Fruit fly (Drosophila melanogaster) whole organism: Measurements from ENCODE around the gene CG14551.

Source experiments
- CG8478 ChIP-seq: fragments of >200 bp; optimal IDR thresholded peaks from 2 replicates; lab custom pipeline; 2018; ENCODE audit warnings: inconsistent platforms
- EcR ChIP-seq, 2 experiments: fragments of >200 bp; optimal IDR thresholded peaks; 2 replicates each; lab custom pipeline; 2017; ENCODE audit warnings: missing biosample characterization in 2 of 2, missing genetic modification characterization in 2 of 2, missing genetic modification reagents in 2 of 2
- pan ChIP-seq: fragments of >200 bp; optimal IDR thresholded peaks from 2 replicates; lab custom pipeline; 2017
- psq ChIP-seq: fragments of >200 bp; optimal IDR thresholded peaks from 2 replicates; lab custom pipeline; 2017
- usp ChIP-seq: fragments of >200 bp; optimal IDR thresholded peaks from 2 replicates; lab custom pipeline; 2017; ENCODE audit warnings: missing biosample characterization, missing genetic modification characterization, mixed read lengths

DNA sequence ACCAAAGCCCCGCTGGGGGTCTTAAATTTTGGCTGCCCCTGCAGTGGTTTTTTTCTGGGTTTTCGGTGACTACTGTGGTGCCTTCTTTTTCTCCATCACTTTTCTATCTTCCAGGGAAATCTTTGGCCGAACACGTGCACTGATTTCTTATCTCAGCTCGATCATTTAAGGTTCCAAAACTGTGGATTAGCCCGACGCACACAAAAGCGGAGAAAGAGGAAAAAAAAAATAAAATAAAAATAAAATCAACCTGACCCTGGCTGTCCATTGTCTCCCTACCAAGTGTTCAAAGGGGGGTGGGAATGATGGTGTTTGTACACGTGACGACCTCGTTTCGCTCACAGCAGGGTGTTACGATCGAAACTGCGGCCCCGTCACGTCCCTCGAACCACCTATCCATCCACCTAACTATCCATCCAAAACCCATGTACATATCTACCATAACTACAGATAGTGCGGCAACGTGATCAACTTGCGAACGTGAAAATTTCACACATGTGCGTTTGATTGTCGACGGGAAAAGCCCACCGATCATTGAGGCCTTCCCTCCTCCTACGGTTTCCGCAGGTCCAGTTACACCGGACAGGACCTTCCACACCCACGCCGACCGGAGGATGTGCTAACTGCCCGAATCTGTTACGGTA lies 36.1 kb downstream of the CG14551 start:
- TF ChIP-seq pan (lab: Kevin White, UChicago), result no peak
- TF ChIP-seq psq (lab: Kevin White, UChicago), result no peak
- no peak for TF ChIP-seq CG8478 (lab: Kevin White, UChicago)
- TF ChIP-seq EcR (GFP tag; optimal IDR thresholded peaks at IDR 0.05; lab: Kevin White, UChicago), result no peak
- no peak for TF ChIP-seq usp (GFP tag; lab: Kevin White, UChicago)
